Fruit fly (Drosophila melanogaster): ENCODE results near the gene SdicC.

DNA sequence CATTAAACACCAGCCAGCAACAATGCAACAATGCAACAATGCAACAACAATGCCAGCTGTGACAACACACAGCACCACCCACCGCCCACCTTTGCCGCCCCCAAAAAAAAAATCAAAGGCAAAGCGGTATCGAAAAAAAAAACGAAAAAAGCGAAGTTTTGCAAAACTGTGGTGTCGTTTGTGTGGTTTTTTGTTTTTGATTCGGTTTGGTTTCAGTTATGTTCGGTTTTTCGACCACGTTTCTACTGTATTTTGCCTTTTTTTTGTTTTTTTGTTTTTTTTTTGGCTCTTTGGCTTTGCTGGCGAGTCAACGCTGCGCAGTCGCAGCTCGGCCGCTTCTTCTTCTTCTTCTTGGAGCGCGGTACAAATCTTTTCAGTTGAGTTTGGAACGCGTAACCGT is 27.2 kb upstream of the SdicC start, which contains the start of gene Peritrophin-A:
- TF ChIP-seq h (optimal IDR thresholded peaks at IDR 0.05) = no peak
- TF ChIP-seq psq (optimal IDR thresholded peaks at IDR 0.05) = no peak
- TF ChIP-seq insv (optimal IDR thresholded peaks at IDR 0.05) = no peak
- TF ChIP-seq Myc (optimal IDR thresholded peaks at IDR 0.05) = no peak
- TF ChIP-seq ttk (optimal IDR thresholded peaks at IDR 0.05) = no peak

Measured in Kc167 (cell line).